Fruit fly (Drosophila melanogaster) whole organism, embryonic: ENCODE measurements around the gene Ilk.
A peak's percentile ranks its signal among the peaks of the same experiment; 100 is the strongest.

Experiments
- Antp ChIP-seq: fragments of 200-800 bp; sonication (Bioruptor generic); optimal IDR thresholded peaks from 3 replicates; lab custom pipeline; 2016; ENCODE audit warnings: missing biosample characterization, missing genetic modification characterization
- B-H2 ChIP-seq: fragments of 200-800 bp; sonication (Bioruptor generic); optimal IDR thresholded peaks from 2 replicates; lab custom pipeline; 2018; ENCODE audit warnings: missing biosample characterization, mild to moderate bottlenecking, missing genetic modification characterization
- BtbVII ChIP-seq: fragments of 200-800 bp; sonication (Bioruptor generic); optimal IDR thresholded peaks from 3 replicates; lab custom pipeline; 2017; ENCODE audit warnings: missing biosample characterization, mild to moderate bottlenecking, missing genetic modification characterization
- CG11247 ChIP-seq: fragments of 200-800 bp; sonication (Bioruptor generic); IDR thresholded peaks from 2 replicates; pipeline ENCODE4 v1.3.6; 2022; ENCODE audit warnings: missing biosample characterization, missing genetic modification characterization
- CG11456 ChIP-seq: fragments of 200-800 bp; sonication (Bioruptor generic); IDR thresholded peaks from 3 replicates; pipeline ENCODE4 v1.3.6; 2022; ENCODE audit warnings: missing biosample characterization, missing genetic modification characterization
- CG12236 ChIP-seq: fragments of 200-800 bp; sonication (Bioruptor generic); optimal IDR thresholded peaks from 2 replicates; lab custom pipeline; 2016; ENCODE audit warnings: missing biosample characterization, missing genetic modification characterization
- CG13424 ChIP-seq: fragments of 200-800 bp; sonication (Bioruptor generic); optimal IDR thresholded peaks from 2 replicates; lab custom pipeline; 2019; ENCODE audit warnings: missing biosample characterization, mild to moderate bottlenecking, missing genetic modification characterization, moderate library complexity
- CG13624 ChIP-seq: fragments of 200-800 bp; sonication (Bioruptor generic); optimal IDR thresholded peaks from 2 replicates; lab custom pipeline; 2016; ENCODE audit warnings: missing biosample characterization, missing genetic modification characterization
- CG14710 ChIP-seq: fragments of 200-800 bp; sonication (Bioruptor generic); optimal IDR thresholded peaks from 3 replicates; lab custom pipeline; 2019; ENCODE audit warnings: missing biosample characterization, mild to moderate bottlenecking, missing genetic modification characterization, moderate library complexity
- CG15514 ChIP-seq: fragments of 200-800 bp; sonication (Bioruptor generic); optimal IDR thresholded peaks from 3 replicates; lab custom pipeline; 2017; ENCODE audit warnings: missing biosample characterization, missing genetic modification characterization, mild to moderate bottlenecking, moderate library complexity, missing genetic modification reagents
- CG1603 ChIP-seq: fragments of 200-800 bp; sonication (Bioruptor generic); optimal IDR thresholded peaks from 2 replicates; lab custom pipeline; 2019; ENCODE audit warnings: missing biosample characterization, mild to moderate bottlenecking, missing genetic modification characterization, moderate library complexity
- CG17912 ChIP-seq: fragments of 200-800 bp; sonication (Bioruptor generic); optimal IDR thresholded peaks from 2 replicates; lab custom pipeline; 2018; ENCODE audit warnings: missing biosample characterization, mild to moderate bottlenecking, missing genetic modification characterization
- CG18476 ChIP-seq: fragments of 200-800 bp; sonication (Bioruptor generic); optimal IDR thresholded peaks from 2 replicates; lab custom pipeline; 2016; ENCODE audit warnings: missing biosample characterization, mild to moderate bottlenecking, missing genetic modification characterization
- CG2129 ChIP-seq: fragments of 200-800 bp; sonication (Bioruptor generic); IDR thresholded peaks from 2 replicates; pipeline ENCODE4 v1.3.6; 2022; ENCODE audit warnings: missing biosample characterization, missing genetic modification characterization; ENCODE audit not compliant: partially characterized antibody
- CG34224 ChIP-seq: fragments of 200-800 bp; sonication (Bioruptor generic); IDR thresholded peaks from 3 replicates; pipeline ENCODE4 v1.3.6; 2022; ENCODE audit warnings: missing biosample characterization, missing genetic modification characterization; ENCODE audit not compliant: partially characterized antibody
- CG4282 ChIP-seq: fragments of 200-800 bp; sonication (Bioruptor generic); optimal IDR thresholded peaks from 2 replicates; lab custom pipeline; 2016; ENCODE audit warnings: missing biosample characterization, missing genetic modification characterization
- CG4328 ChIP-seq: fragments of 200-800 bp; sonication (Bioruptor generic); optimal IDR thresholded peaks from 3 replicates; lab custom pipeline; 2017; ENCODE audit warnings: missing biosample characterization, missing genetic modification reagents, missing genetic modification characterization
- CG4404 ChIP-seq: fragments of 200-800 bp; sonication (Bioruptor generic); IDR thresholded peaks from 2 replicates; pipeline ENCODE4 v1.3.6; 2022; ENCODE audit warnings: missing biosample characterization, missing genetic modification characterization
- CG7786 ChIP-seq: fragments of 200-800 bp; sonication (Bioruptor generic); optimal IDR thresholded peaks from 2 replicates; lab custom pipeline; 2016; ENCODE audit warnings: missing biosample characterization, missing genetic modification characterization
- CG8388 ChIP-seq: fragments of 200-800 bp; sonication (Bioruptor generic); optimal IDR thresholded peaks from 2 replicates; lab custom pipeline; 2019; ENCODE audit warnings: missing biosample characterization, mild to moderate bottlenecking, missing genetic modification characterization, moderate library complexity
- CG8765 ChIP-seq: fragments of 200-800 bp; sonication (Bioruptor generic); IDR thresholded peaks from 2 replicates; pipeline ENCODE4 v1.3.6; 2022; ENCODE audit warnings: missing biosample characterization, missing genetic modification characterization
- CG9727 ChIP-seq: fragments of 200-800 bp; sonication (Bioruptor generic); optimal IDR thresholded peaks from 3 replicates; lab custom pipeline; 2017; ENCODE audit warnings: missing biosample characterization, mild to moderate bottlenecking, missing genetic modification characterization
- CG9817 ChIP-seq: fragments of 200-800 bp; sonication (Bioruptor generic); optimal IDR thresholded peaks from 2 replicates; lab custom pipeline; 2018; ENCODE audit warnings: missing biosample characterization, mild to moderate bottlenecking, missing genetic modification characterization, moderate library complexity
- Dad ChIP-seq: fragments of 200-800 bp; sonication (Bioruptor generic); optimal IDR thresholded peaks from 3 replicates; lab custom pipeline; 2016; ENCODE audit warnings: missing biosample characterization, missing genetic modification characterization
- Dbx ChIP-seq: fragments of 200-800 bp; sonication (Bioruptor generic); IDR thresholded peaks from 3 replicates; pipeline ENCODE4 v1.3.6; 2022; ENCODE audit warnings: missing biosample characterization, missing genetic modification characterization
- E2f2 ChIP-seq: fragments of 200-800 bp; sonication (Bioruptor generic); IDR thresholded peaks from 2 replicates; pipeline ENCODE4 v1.3.6; 2022; ENCODE audit warnings: missing biosample characterization, missing genetic modification characterization
- Fer3 ChIP-seq: fragments of 200-800 bp; sonication (Bioruptor generic); optimal IDR thresholded peaks from 2 replicates; lab custom pipeline; 2018; ENCODE audit warnings: missing biosample characterization, mild to moderate bottlenecking, missing genetic modification characterization, moderate library complexity
- GATAe ChIP-seq: fragments of 200-800 bp; sonication (Bioruptor generic); conservative IDR thresholded peaks from 2 replicates; pipeline ENCODE4 v1.3.6; 2022; ENCODE audit warnings: missing biosample characterization, missing genetic modification characterization
- H15 ChIP-seq: fragments of 200-800 bp; sonication (Bioruptor generic); IDR thresholded peaks from 3 replicates; pipeline ENCODE4 v1.3.6; 2022; ENCODE audit warnings: missing biosample characterization, missing genetic modification characterization
- HLH54F ChIP-seq: fragments of 200-800 bp; sonication (Bioruptor generic); optimal IDR thresholded peaks from 3 replicates; lab custom pipeline; 2016; ENCODE audit warnings: missing biosample characterization, missing genetic modification characterization
- Jarid2 ChIP-seq: fragments of 200-800 bp; sonication (Bioruptor generic); optimal IDR thresholded peaks from 3 replicates; lab custom pipeline; 2017; ENCODE audit warnings: mild to moderate bottlenecking, missing biosample characterization, missing genetic modification reagents, missing genetic modification characterization
- Lpt ChIP-seq: fragments of >200 bp; optimal IDR thresholded peaks from 2 replicates; lab custom pipeline; 2018; ENCODE audit warnings: missing biosample characterization, missing genetic modification characterization
- MTF-1 ChIP-seq: fragments of 200-800 bp; sonication (Bioruptor generic); optimal IDR thresholded peaks from 2 replicates; lab custom pipeline; 2018; ENCODE audit warnings: missing biosample characterization, mild to moderate bottlenecking, missing genetic modification characterization, borderline replicate concordance
- Mrtf ChIP-seq: fragments of 200-800 bp; sonication (Bioruptor generic); IDR thresholded peaks from 3 replicates; pipeline ENCODE4 v1.3.6; 2022; ENCODE audit warnings: missing biosample characterization, missing genetic modification characterization
- Oaz ChIP-seq: fragments of 200-800 bp; sonication (Bioruptor generic); IDR thresholded peaks from 2 replicates; pipeline ENCODE4 v1.3.6; 2022; ENCODE audit warnings: missing biosample characterization, missing genetic modification characterization
- PHDP ChIP-seq: fragments of 200-800 bp; sonication (Bioruptor generic); optimal IDR thresholded peaks from 3 replicates; lab custom pipeline; 2018; ENCODE audit warnings: missing biosample characterization, mild to moderate bottlenecking, missing genetic modification characterization, moderate library complexity
- da ChIP-seq: fragments of 200-800 bp; sonication (Bioruptor generic); optimal IDR thresholded peaks from 2 replicates; lab custom pipeline; 2016; ENCODE audit warnings: missing biosample characterization, missing genetic modification characterization
- eyg ChIP-seq: fragments of 200-800 bp; sonication (Bioruptor generic); optimal IDR thresholded peaks from 3 replicates; lab custom pipeline; 2016; ENCODE audit warnings: missing biosample characterization, missing genetic modification characterization
- inv ChIP-seq: fragments of 200-800 bp; sonication (Bioruptor generic); IDR thresholded peaks from 2 replicates; pipeline ENCODE4 v1.3.6; 2022; ENCODE audit warnings: missing biosample characterization, missing genetic modification characterization; ENCODE audit not compliant: partially characterized antibody
- lilli ChIP-seq: fragments of 200-800 bp; sonication (Bioruptor generic); optimal IDR thresholded peaks from 3 replicates; lab custom pipeline; 2016; ENCODE audit warnings: missing biosample characterization, missing genetic modification characterization
- lola ChIP-seq, 3 experiments: fragments of >200 bp in 2 of 3; fragments of 200-800 bp in 1 of 3; sonication (Bioruptor generic) in 1 of 3; optimal IDR thresholded peaks; 2 replicates each; lab custom pipeline; 2017 to 2019; ENCODE audit warnings: missing biosample characterization in 3 of 3, missing genetic modification characterization in 3 of 3, mild to moderate bottlenecking in 1 of 3, moderate library complexity in 1 of 3
- mam ChIP-seq: fragments of 200-800 bp; sonication (Bioruptor generic); optimal IDR thresholded peaks from 3 replicates; lab custom pipeline; 2016; ENCODE audit warnings: missing biosample characterization, missing genetic modification characterization
- nerfin-2 ChIP-seq: fragments of 200-800 bp; sonication (Bioruptor generic); IDR thresholded peaks from 2 replicates; pipeline ENCODE4 v1.3.6; 2022; ENCODE audit warnings: missing biosample characterization, missing genetic modification characterization; ENCODE audit not compliant: partially characterized antibody
- prd ChIP-seq, 3 experiments: fragments of >200 bp in 2 of 3; fragments of 200-800 bp in 1 of 3; sonication (Bioruptor generic) in 1 of 3; optimal IDR thresholded peaks in 2 of 3; IDR thresholded peaks in 1 of 3; 2 replicates in 2 of 3; 3 replicates in 1 of 3; pipeline versions ENCODE4 v1.3.6 to Lab custom; 2017 to 2022; ENCODE audit warnings: missing biosample characterization in 1 of 3, missing genetic modification characterization in 1 of 3
- pros ChIP-seq: fragments of 200-800 bp; sonication (Bioruptor generic); optimal IDR thresholded peaks from 3 replicates; lab custom pipeline; 2019; ENCODE audit warnings: missing biosample characterization, mild to moderate bottlenecking, missing genetic modification characterization, moderate library complexity
- slp2 ChIP-seq: fragments of 200-800 bp; sonication (Bioruptor generic); optimal IDR thresholded peaks from 2 replicates; lab custom pipeline; 2016; ENCODE audit warnings: missing biosample characterization, missing genetic modification characterization
- sna ChIP-seq: fragments of 200-800 bp; sonication (Bioruptor generic); IDR thresholded peaks from 2 replicates; pipeline ENCODE4 v1.3.6; 2022; ENCODE audit warnings: missing biosample characterization, missing genetic modification characterization; ENCODE audit not compliant: partially characterized antibody
- trh ChIP-seq: fragments of 200-800 bp; sonication (Bioruptor generic); optimal IDR thresholded peaks from 2 replicates; lab custom pipeline; 2016; ENCODE audit warnings: missing biosample characterization, missing genetic modification characterization
- vvl ChIP-seq: fragments of 200-800 bp; sonication (Bioruptor generic); IDR thresholded peaks from 2 replicates; pipeline ENCODE4 v1.3.6; 2022; ENCODE audit warnings: missing biosample characterization, missing genetic modification characterization

The Ilk gene

DNA sequence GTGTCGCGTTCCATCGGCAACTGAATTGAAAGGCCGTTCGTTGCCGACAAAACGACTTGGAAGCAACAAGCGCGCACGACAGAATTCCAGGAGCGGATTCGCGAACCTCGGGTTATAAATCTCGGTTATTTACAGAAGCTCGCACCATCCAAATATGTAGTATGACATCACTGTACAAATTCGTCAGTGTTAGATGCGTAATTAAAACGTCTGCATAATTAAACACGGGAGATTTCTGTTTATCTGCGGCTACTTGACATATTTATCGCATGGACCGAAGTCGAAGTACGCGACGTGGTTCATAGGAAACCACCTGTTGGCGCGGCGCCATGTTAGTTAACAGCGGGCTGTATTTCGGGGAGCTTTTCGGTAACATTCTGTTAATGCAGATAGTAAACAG is 44.8 kb upstream of the Ilk start, which contains the start of gene Ac78C (continued):
- TF ChIP-seq sna (GFP tag; lab: Robert Waterston, UW) (no peak), Fer3 (tag; lab: Kevin White, UChicago) (peak; percentile 92), lilli (GFP tag; lab: Kevin White, UChicago) (peak; percentile 93), GATAe (GFP tag; lab: Robert Waterston, UW) (peak; percentile 40; the same call in 1 of the 2 replicates), CG4404 (GFP tag; lab: Robert Waterston, UW) (peak; percentile 67; the same call in 1 of the 2 replicates), pros (GFP tag; lab: Kevin White, UChicago) (peak; percentile 30), CG18476 (GFP tag; lab: Kevin White, UChicago) (peak; percentile 70), PHDP (peak; percentile 86), mam (peak; percentile 96), Dad (peak; percentile 91), B-H2 (GFP tag; lab: Kevin White, UChicago) (peak; percentile 96), E2f2 (peak; percentile 16), slp2 (peak; percentile 56), HLH54F (GFP tag; lab: Kevin White, UChicago) (peak; percentile 90), inv (GFP tag; lab: Robert Waterston, UW) (peak; percentile 59), Jarid2 (GFP tag; lab: Kevin White, UChicago) (peak; percentile 64), vvl (GFP tag; lab: Robert Waterston, UW) (peak; percentile 95), CG34224 (GFP tag; lab: Robert Waterston, UW) (peak; percentile 24; the same call in 1 of the 3 replicates), CG2129 (GFP tag; lab: Robert Waterston, UW) (no peak), CG11247 (GFP tag; lab: Robert Waterston, UW) (peak; percentile 86), Dbx (GFP tag; lab: Robert Waterston, UW) (peak; percentile 92), CG9817 (tag; lab: Kevin White, UChicago) (peak; percentile 92), eyg (GFP tag; lab: Kevin White, UChicago) (peak; percentile 92), CG4282 (GFP tag; lab: Kevin White, UChicago) (peak; percentile 83), Antp (GFP tag; lab: Kevin White, UChicago) (peak; percentile 95), Oaz (peak; percentile 61; the same call in 1 of the 2 replicates), CG13624 (GFP tag; lab: Kevin White, UChicago) (peak; percentile 96), CG4328 (GFP tag; lab: Kevin White, UChicago) (peak; percentile 90), CG1603 (tag; lab: Kevin White, UChicago) (peak; percentile 87), CG8765 (no peak; the same call in 1 of the 2 replicates), CG12236 (GFP tag; lab: Kevin White, UChicago) (peak; percentile 11), CG15514 (GFP tag; lab: Kevin White, UChicago) (peak; percentile 87), lola (GFP tag; optimal IDR thresholded peaks at IDR 0.05; lab: Kevin White, UChicago) (no peak), trh (GFP tag; lab: Kevin White, UChicago) (peak; percentile 42), nerfin-2 (GFP tag; lab: Robert Waterston, UW) (peak; percentile 36; the same call in 1 of the 2 replicates), Mrtf (GFP tag; lab: Robert Waterston, UW) (peak; percentile 87), CG7786 (GFP tag; lab: Kevin White, UChicago) (peak; percentile 89), CG14710 (tag; lab: Kevin White, UChicago) (no peak), CG13424 (tag; lab: Kevin White, UChicago) (peak; percentile 87), Lpt (GFP tag; lab: Kevin White, UChicago) (no peak), CG11456 (GFP tag; lab: Robert Waterston, UW) (peak; percentile 92), CG17912 (peak; percentile 84), H15 (GFP tag; lab: Robert Waterston, UW) (peak; percentile 78), prd (optimal IDR thresholded peaks at IDR 0.05; lab: Kevin White, UChicago) (no peak), prd (GFP tag; IDR thresholded peaks at IDR 0.05; lab: Robert Waterston, UW) (peak; percentile 81), MTF-1 (GFP tag; lab: Kevin White, UChicago) (peak; percentile 83), CG9727 (peak; percentile 14), da (GFP tag; lab: Kevin White, UChicago) (peak; percentile 51), CG8388 (GFP tag; lab: Kevin White, UChicago) (peak; percentile 62), BtbVII (GFP tag; lab: Kevin White, UChicago) (peak; percentile 90)
